Worm (Caenorhabditis elegans) whole organism, young adult: ENCODE data around the gene idpp-6.

Experiments used
- B0019.2 ChIP-seq: fragments of 200-800 bp; sonication (Bioruptor generic); conservative IDR thresholded peaks from 2 replicates; pipeline ENCODE4 v1.3.6; 2022; ENCODE audit warnings: missing genetic modification reagents, missing genetic modification characterization, missing compliant biosample characterization
- B0035.1 ChIP-seq: sonication (generic microtip); optimal IDR thresholded peaks from 2 replicates; lab custom pipeline; 2016; ENCODE audit warnings: missing genetic modification characterization, mild to moderate bottlenecking, missing compliant biosample characterization, missing genotype, missing genetic modification reagents
- D2030.7 ChIP-seq: fragments of 200-800 bp; sonication (Bioruptor generic); IDR thresholded peaks from 2 replicates; pipeline ENCODE4 v1.3.6; 2022; ENCODE audit warnings: missing genetic modification reagents, missing genetic modification characterization, missing compliant biosample characterization
- F10E7.11 ChIP-seq: sonication (generic microtip); optimal IDR thresholded peaks from 2 replicates; lab custom pipeline; 2017; ENCODE audit warnings: mild to moderate bottlenecking, missing genetic modification characterization, moderate library complexity, missing compliant biosample characterization
- F22D6.2 ChIP-seq: sonication (generic microtip); optimal IDR thresholded peaks from 2 replicates; lab custom pipeline; 2016; ENCODE audit warnings: mild to moderate bottlenecking, missing genetic modification characterization, missing compliant biosample characterization
- F39B2.1 ChIP-seq: fragments of 200-800 bp; sonication (Bioruptor generic); IDR thresholded peaks from 2 replicates; pipeline ENCODE4 v1.3.6; 2022; ENCODE audit warnings: missing genetic modification reagents, missing genetic modification characterization, missing compliant biosample characterization
- F52B5.7 ChIP-seq: sonication (generic microtip); optimal IDR thresholded peaks from 2 replicates; lab custom pipeline; 2016; ENCODE audit warnings: mild to moderate bottlenecking, missing genetic modification characterization, missing compliant biosample characterization
- F55B11.4 ChIP-seq: sonication (generic microtip); optimal IDR thresholded peaks from 2 replicates; lab custom pipeline; 2016; ENCODE audit warnings: missing compliant biosample characterization, missing genetic modification characterization, borderline replicate concordance; ENCODE audit not compliant: insufficient read depth
- K12H6.12 ChIP-seq: fragments of 200-800 bp; sonication (Bioruptor generic); optimal IDR thresholded peaks from 2 replicates; lab custom pipeline; 2018; ENCODE audit warnings: mild to moderate bottlenecking, missing genetic modification characterization, missing compliant biosample characterization
- T07F8.4 ChIP-seq: sonication (generic microtip); optimal IDR thresholded peaks from 2 replicates; lab custom pipeline; 2016; ENCODE audit warnings: mild to moderate bottlenecking, missing genetic modification characterization, moderate library complexity, missing compliant biosample characterization
- T26A5.8 ChIP-seq: sonication (generic microtip); optimal IDR thresholded peaks from 2 replicates; lab custom pipeline; 2016; ENCODE audit warnings: missing genetic modification characterization, missing compliant biosample characterization
- Y53G8AR.9 ChIP-seq: fragments of 200-800 bp; sonication (Bioruptor generic); conservative IDR thresholded peaks from 2 replicates; pipeline ENCODE4 v1.3.6; 2022; ENCODE audit warnings: missing genetic modification reagents, missing genetic modification characterization, missing compliant biosample characterization
- Y56A3A.18 ChIP-seq: fragments of 200-800 bp; sonication (Bioruptor generic); IDR thresholded peaks from 2 replicates; pipeline ENCODE4 v1.3.6; 2022; ENCODE audit warnings: missing genetic modification reagents, missing genetic modification characterization, missing compliant biosample characterization
- Y67H2A.10 ChIP-seq: fragments of 200-800 bp; sonication (Bioruptor generic); conservative IDR thresholded peaks from 2 replicates; pipeline ENCODE4 v1.3.6; 2022; ENCODE audit warnings: missing genetic modification reagents, missing genetic modification characterization, missing compliant biosample characterization
- Y95B8A.8 ChIP-seq: fragments of 200-800 bp; sonication (Bioruptor generic); IDR thresholded peaks from 2 replicates; pipeline ENCODE4 v1.3.6; 2022; ENCODE audit warnings: missing genetic modification reagents, missing genetic modification characterization, missing compliant biosample characterization
- ZK185.1 ChIP-seq: sonication (generic microtip); optimal IDR thresholded peaks from 2 replicates; lab custom pipeline; 2016; ENCODE audit warnings: mild to moderate bottlenecking, missing genetic modification characterization, missing compliant biosample characterization; ENCODE audit not compliant: poor library complexity, severe bottlenecking
- aptf-3 ChIP-seq: fragments of 200-800 bp; sonication (Bioruptor generic); IDR thresholded peaks from 2 replicates; pipeline ENCODE4 v1.3.6; 2022; ENCODE audit warnings: missing genetic modification characterization, missing compliant biosample characterization
- athp-1 ChIP-seq: sonication (generic microtip); optimal IDR thresholded peaks from 2 replicates; lab custom pipeline; 2017; ENCODE audit warnings: mild to moderate bottlenecking, missing genetic modification characterization, missing compliant biosample characterization
- bed-1 ChIP-seq: fragments of 200-800 bp; sonication (Bioruptor generic); IDR thresholded peaks from 2 replicates; pipeline ENCODE4 v1.3.6; 2022; ENCODE audit warnings: missing genetic modification reagents, missing genetic modification characterization, missing compliant biosample characterization
- cebp-1 ChIP-seq, 2 experiments: fragments of 200-800 bp in 1 of 2; sonication (Bioruptor generic) in 1 of 2; sonication (generic microtip) in 1 of 2; IDR thresholded peaks in 1 of 2; optimal IDR thresholded peaks in 1 of 2; 2 replicates each; pipeline versions ENCODE4 v1.3.6 to Lab custom; 2017 to 2022; ENCODE audit warnings: missing compliant biosample characterization in 2 of 2, missing genetic modification characterization in 2 of 2, mild to moderate bottlenecking in 1 of 2, missing genetic modification reagents in 1 of 2, moderate library complexity in 1 of 2
- ceh-27 ChIP-seq: fragments of 200-800 bp; sonication (Bioruptor generic); optimal IDR thresholded peaks from 2 replicates; lab custom pipeline; 2018; ENCODE audit warnings: mild to moderate bottlenecking, missing genetic modification characterization, moderate library complexity, missing compliant biosample characterization
- ceh-40 ChIP-seq: fragments of 200-800 bp; sonication (Bioruptor generic); IDR thresholded peaks from 2 replicates; pipeline ENCODE4 v1.3.6; 2022; ENCODE audit warnings: missing genetic modification characterization, missing compliant biosample characterization
- dox-1 ChIP-seq: fragments of 200-800 bp; sonication (Bioruptor generic); IDR thresholded peaks from 2 replicates; pipeline ENCODE4 v1.3.6; 2022; ENCODE audit warnings: missing genetic modification reagents, missing genetic modification characterization, missing compliant biosample characterization
- dpl-1 ChIP-seq: fragments of 150-350 bp; optimal IDR thresholded peaks from 2 replicates; lab custom pipeline; 2014; ENCODE audit warnings: missing biosample characterization, missing genetic modification reagents, missing genetic modification characterization
- egl-44 ChIP-seq: fragments of 200-800 bp; sonication (Bioruptor generic); IDR thresholded peaks from 2 replicates; pipeline ENCODE4 v1.3.6; 2022; ENCODE audit warnings: missing genetic modification reagents, missing genetic modification characterization, missing compliant biosample characterization
- ekl-4 ChIP-seq: fragments of 200-800 bp; sonication (Bioruptor generic); IDR thresholded peaks from 2 replicates; pipeline ENCODE4 v1.3.6; 2022; ENCODE audit warnings: missing genetic modification reagents, missing genetic modification characterization, missing compliant biosample characterization
- gei-17 ChIP-seq: fragments of 200-800 bp; sonication (Bioruptor generic); optimal IDR thresholded peaks from 2 replicates; lab custom pipeline; 2018; ENCODE audit warnings: mild to moderate bottlenecking, missing genetic modification characterization, missing compliant biosample characterization
- hlh-26 ChIP-seq: fragments of 200-800 bp; sonication (Bioruptor generic); conservative IDR thresholded peaks from 2 replicates; pipeline ENCODE4 v1.3.6; 2022; ENCODE audit warnings: missing genetic modification reagents, missing genetic modification characterization, missing compliant biosample characterization
- hrde-1 ChIP-seq: sonication (generic microtip); optimal IDR thresholded peaks from 2 replicates; lab custom pipeline; 2016; ENCODE audit warnings: missing genetic modification characterization, mild to moderate bottlenecking, missing compliant biosample characterization, moderate library complexity, missing genotype, missing genetic modification reagents, borderline replicate concordance
- lag-1 ChIP-seq: fragments of 200-800 bp; sonication (Bioruptor generic); IDR thresholded peaks from 2 replicates; pipeline ENCODE4 v1.3.6; 2022; ENCODE audit warnings: missing genetic modification reagents, missing genetic modification characterization, missing compliant biosample characterization
- let-526 ChIP-seq: fragments of 200-800 bp; sonication (Bioruptor generic); IDR thresholded peaks from 2 replicates; pipeline ENCODE4 v1.3.6; 2022; ENCODE audit warnings: missing genetic modification reagents, missing genetic modification characterization, missing compliant biosample characterization
- madf-10 ChIP-seq: sonication (generic microtip); optimal IDR thresholded peaks from 2 replicates; lab custom pipeline; 2016; ENCODE audit warnings: mild to moderate bottlenecking, missing genetic modification characterization, missing compliant biosample characterization
- madf-8 ChIP-seq: fragments of 200-800 bp; sonication (Bioruptor generic); conservative IDR thresholded peaks from 2 replicates; pipeline ENCODE4 v1.3.6; 2022; ENCODE audit warnings: missing genetic modification reagents, missing genetic modification characterization, missing compliant biosample characterization
- mel-28 ChIP-seq: sonication (generic microtip); optimal IDR thresholded peaks from 2 replicates; lab custom pipeline; 2016; ENCODE audit warnings: borderline replicate concordance, mild to moderate bottlenecking, missing genetic modification characterization, missing compliant biosample characterization
- mes-4 ChIP-seq: sonication (generic microtip); optimal IDR thresholded peaks from 2 replicates; lab custom pipeline; 2016; ENCODE audit warnings: missing genotype, missing genetic modification characterization, missing compliant biosample characterization
- nfya-2 ChIP-seq: fragments of 200-800 bp; sonication (Bioruptor generic); IDR thresholded peaks from 2 replicates; pipeline ENCODE4 v1.3.6; 2022; ENCODE audit warnings: missing genetic modification reagents, missing genetic modification characterization, missing compliant biosample characterization
- repo-1 ChIP-seq: sonication (generic microtip); optimal IDR thresholded peaks from 2 replicates; lab custom pipeline; 2017; ENCODE audit warnings: mild to moderate bottlenecking, missing genetic modification characterization, missing compliant biosample characterization
- rpc-1 ChIP-seq, 2 experiments: fragments of 150-350 bp in 1 of 2; sonication (generic microtip) in 1 of 2; optimal IDR thresholded peaks; 2 replicates each; lab custom pipeline; 2014 to 2018; ENCODE audit warnings: missing biosample characterization in 1 of 2, missing genetic modification characterization in 1 of 2, missing genetic modification reagents in 1 of 2, missing genotype in 1 of 2
- sdz-38 ChIP-seq: sonication (generic microtip); optimal IDR thresholded peaks from 2 replicates; lab custom pipeline; 2016; ENCODE audit warnings: missing genotype, missing genetic modification characterization, missing compliant biosample characterization
- snpc-1.1 ChIP-seq: sonication (generic microtip); optimal IDR thresholded peaks from 2 replicates; lab custom pipeline; 2017; ENCODE audit warnings: missing genetic modification characterization, mild to moderate bottlenecking, missing compliant biosample characterization, antibody characterized with exemption, moderate library complexity, missing genotype, missing genetic modification reagents; ENCODE audit not compliant: insufficient read depth
- snpc-4 ChIP-seq, 5 experiments: fragments of 150-350 bp in 1 of 5; sonication (generic microtip) in 4 of 5; optimal IDR thresholded peaks; 2 replicates each; lab custom pipeline; 2014 to 2018; ENCODE audit warnings: missing genetic modification characterization in 5 of 5, missing biosample characterization in 3 of 5, antibody characterized with exemption in 2 of 5, mild to moderate bottlenecking in 2 of 5, missing compliant biosample characterization in 2 of 5, missing genotype in 2 of 5, moderate library complexity in 2 of 5, missing genetic modification reagents in 1 of 5
- sptf-2 ChIP-seq: fragments of 200-800 bp; sonication (Bioruptor generic); optimal IDR thresholded peaks from 2 replicates; lab custom pipeline; 2018; ENCODE audit warnings: mild to moderate bottlenecking, missing genetic modification characterization, missing compliant biosample characterization
- tbx-9 ChIP-seq: sonication (generic microtip); optimal IDR thresholded peaks from 2 replicates; lab custom pipeline; 2016; ENCODE audit warnings: borderline replicate concordance, missing genetic modification characterization, inconsistent platforms, missing compliant biosample characterization
- unc-62 ChIP-seq: fragments of 150-350 bp; optimal IDR thresholded peaks from 2 replicates; lab custom pipeline; 2014; ENCODE audit warnings: missing biosample characterization, missing genetic modification reagents, missing genetic modification characterization
- zim-3 ChIP-seq: sonication (generic microtip); optimal IDR thresholded peaks from 2 replicates; lab custom pipeline; 2017; ENCODE audit warnings: mild to moderate bottlenecking, missing genetic modification characterization, moderate library complexity, missing compliant biosample characterization

Gene idpp-6

DNA sequence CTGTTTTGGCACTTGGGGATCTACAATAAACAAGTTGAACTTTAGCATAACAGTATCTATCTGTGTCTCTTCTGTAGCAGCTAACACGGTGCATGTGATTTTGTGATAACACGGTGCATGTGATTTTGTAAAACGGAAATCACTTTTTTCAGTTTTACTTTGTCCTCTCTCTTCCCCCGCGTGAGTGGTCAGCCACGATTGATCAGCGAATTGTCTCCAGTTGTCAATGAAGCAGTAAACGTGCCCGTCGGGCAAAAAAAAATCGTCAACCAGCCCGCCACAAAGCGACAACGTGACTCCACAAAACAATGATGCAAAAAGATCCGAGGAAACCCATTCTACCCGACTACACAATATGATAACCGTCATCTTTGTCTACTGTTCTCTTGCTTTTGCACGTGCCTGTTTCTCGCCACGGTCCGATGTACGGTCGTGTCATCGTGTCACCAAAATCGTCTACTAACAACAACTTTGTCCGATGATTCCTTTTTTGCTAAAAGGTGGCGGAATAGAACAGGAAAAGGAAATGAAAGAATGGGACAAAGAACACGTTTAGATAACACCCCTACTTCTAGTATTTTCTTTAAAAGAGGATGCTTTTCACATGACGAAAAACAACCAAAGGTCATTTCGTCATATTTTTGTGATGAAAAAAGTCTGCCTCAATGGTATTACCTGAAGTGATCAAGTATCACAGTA is 33.7 kb upstream of the idpp-6 start (continued):
- TF ChIP-seq Y67H2A.10, result no peak
- no peak for TF ChIP-seq madf-8 (GFP tag; lab: Robert Waterston, UW)
- no peak for TF ChIP-seq tbx-9
- TF ChIP-seq rpc-1 (optimal IDR thresholded peaks at IDR 0.05; lab: Kevin White, UChicago), result no peak
- no peak for TF ChIP-seq rpc-1 (tag; optimal IDR thresholded peaks at IDR 0.05; lab: Kevin White, UChicago)
- TF ChIP-seq sdz-38 (tag; lab: Kevin White, UChicago), result no peak
- peak; percentile 25 for TF ChIP-seq gei-17
- peak; percentile 90 for TF ChIP-seq F22D6.2 (tag; lab: Kevin White, UChicago)
- no peak for TF ChIP-seq T07F8.4 (tag; lab: Kevin White, UChicago)
- no peak for TF ChIP-seq nfya-2 (GFP tag; lab: Robert Waterston, UW)
- TF ChIP-seq hrde-1 (tag; lab: Kevin White, UChicago), result no peak
- TF ChIP-seq B0035.1, result no peak
- TF ChIP-seq hlh-26, result no peak
- no peak for TF ChIP-seq D2030.7 (GFP tag; lab: Robert Waterston, UW)
- no peak for TF ChIP-seq B0019.2 (GFP tag; lab: Robert Waterston, UW)
- TF ChIP-seq mel-28, result no peak
- TF ChIP-seq F55B11.4, result no peak
- no peak for TF ChIP-seq ceh-40 (GFP tag; lab: Robert Waterston, UW)
- no peak for TF ChIP-seq Y56A3A.18
- TF ChIP-seq F52B5.7 (tag; lab: Kevin White, UChicago), result no peak
- peak; percentile 86 for TF ChIP-seq egl-44 (GFP tag; lab: Robert Waterston, UW)
- no peak for TF ChIP-seq athp-1 (tag; lab: Kevin White, UChicago)
- no peak for TF ChIP-seq F39B2.1 (GFP tag; lab: Robert Waterston, UW)
- peak; percentile 74; the same call in 1 of the 2 replicates for TF ChIP-seq let-526
- TF ChIP-seq ekl-4 (GFP tag; lab: Robert Waterston, UW), result peak; percentile 20; the same call in 1 of the 2 replicates
- TF ChIP-seq aptf-3 (GFP tag; lab: Robert Waterston, UW), result no peak
- TF ChIP-seq ZK185.1 (tag; lab: Kevin White, UChicago), result no peak
- TF ChIP-seq Y95B8A.8 (GFP tag; lab: Robert Waterston, UW), result 0 out of 2 replicates have a peak, but pooled peaks have one; percentile 47
- TF ChIP-seq sptf-2 (GFP tag; lab: Kevin White, UChicago), result no peak
- TF ChIP-seq unc-62 (GFP tag; lab: Kevin White, UChicago), result no peak
- TF ChIP-seq bed-1 (GFP tag; lab: Robert Waterston, UW), result no peak
- TF ChIP-seq repo-1, result peak; percentile 65
- TF ChIP-seq snpc-4 (GFP tag; optimal IDR thresholded peaks at IDR 0.05; lab: Kevin White, UChicago), result no peak
- peak in 2 of 4 experiments; percentile 1 to 31 for TF ChIP-seq snpc-4 (tag; optimal IDR thresholded peaks at IDR 0.05; lab: Kevin White, UChicago)
- no peak for TF ChIP-seq zim-3 (tag; lab: Kevin White, UChicago)
- peak; percentile 84 for TF ChIP-seq Y53G8AR.9 (GFP tag; lab: Robert Waterston, UW)
- TF ChIP-seq K12H6.12 (tag; lab: Kevin White, UChicago), result peak; percentile 8
- TF ChIP-seq snpc-1.1 (tag; lab: Kevin White, UChicago), result no peak
- TF ChIP-seq F10E7.11 (tag; lab: Kevin White, UChicago), result no peak
- TF ChIP-seq dox-1 (GFP tag; lab: Robert Waterston, UW), result no peak; the same call in 1 of the 2 replicates
- TF ChIP-seq ceh-27 (GFP tag; lab: Kevin White, UChicago), result no peak
- TF ChIP-seq madf-10 (tag; lab: Kevin White, UChicago), result peak; percentile 40
- no peak for TF ChIP-seq dpl-1 (GFP tag; lab: Kevin White, UChicago)
- 0 out of 2 replicates have a peak, but pooled peaks have one; percentile 16 for TF ChIP-seq cebp-1 (GFP tag; IDR thresholded peaks at IDR 0.05; lab: Robert Waterston, UW)
- TF ChIP-seq cebp-1 (tag; optimal IDR thresholded peaks at IDR 0.05; lab: Kevin White, UChicago), result peak; percentile 73
- no peak for TF ChIP-seq T26A5.8 (tag; lab: Kevin White, UChicago)
- TF ChIP-seq mes-4 (tag; lab: Kevin White, UChicago), result no peak
- TF ChIP-seq lag-1 (GFP tag; lab: Robert Waterston, UW), result no peak
